Worm (Caenorhabditis elegans) whole organism, mixed stage, embryonic: ENCODE data around the gene anoh-1.

Source experiments
- blmp-1 ChIP-seq: fragments of 150-350 bp; optimal IDR thresholded peaks from 2 replicates; lab custom pipeline; 2014; ENCODE audit warnings: missing biosample characterization, missing genetic modification characterization
- ceh-39 ChIP-seq: fragments of 150-350 bp; optimal IDR thresholded peaks from 2 replicates; lab custom pipeline; 2014; ENCODE audit warnings: missing biosample characterization, missing genetic modification characterization
- ceh-83 ChIP-seq: fragments of 200-800 bp; sonication (Bioruptor generic); optimal IDR thresholded peaks from 2 replicates; lab custom pipeline; 2018; ENCODE audit warnings: mild to moderate bottlenecking, missing genetic modification characterization, missing compliant biosample characterization
- ces-1 ChIP-seq: fragments of 150-350 bp; optimal IDR thresholded peaks from 2 replicates; lab custom pipeline; 2014; ENCODE audit warnings: missing biosample characterization, missing genetic modification reagents, missing genetic modification characterization
- cnd-1 ChIP-seq: fragments of 200-800 bp; sonication (Bioruptor generic); optimal IDR thresholded peaks from 2 replicates; lab custom pipeline; 2018; ENCODE audit warnings: mild to moderate bottlenecking, missing genetic modification characterization, missing compliant biosample characterization
- elt-1 ChIP-seq: sonication (generic microtip); optimal IDR thresholded peaks from 2 replicates; lab custom pipeline; 2017; ENCODE audit warnings: missing genetic modification characterization, mild to moderate bottlenecking, missing compliant biosample characterization, antibody characterized with exemption, moderate library complexity, borderline replicate concordance; ENCODE audit not compliant: insufficient read depth
- elt-3 ChIP-seq: fragments of 150-350 bp; optimal IDR thresholded peaks from 2 replicates; lab custom pipeline; 2014; ENCODE audit warnings: missing biosample characterization, missing genetic modification characterization
- flh-1 ChIP-seq: fragments of 200-800 bp; sonication (Bioruptor generic); optimal IDR thresholded peaks from 2 replicates; lab custom pipeline; 2018; ENCODE audit warnings: mild to moderate bottlenecking, missing genetic modification characterization, moderate library complexity, missing compliant biosample characterization
- hlh-1 ChIP-seq: fragments of 150-350 bp; optimal IDR thresholded peaks from 2 replicates; lab custom pipeline; 2014; ENCODE audit warnings: missing biosample characterization, missing genetic modification reagents, missing genetic modification characterization
- lin-13 ChIP-seq: fragments of 150-350 bp; optimal IDR thresholded peaks from 2 replicates; lab custom pipeline; 2014; ENCODE audit warnings: missing biosample characterization, missing genetic modification characterization
- lsy-2 ChIP-seq: fragments of 150-350 bp; optimal IDR thresholded peaks from 2 replicates; lab custom pipeline; 2014; ENCODE audit warnings: missing biosample characterization, missing genetic modification characterization
- mep-1 ChIP-seq: fragments of 150-350 bp; optimal IDR thresholded peaks from 2 replicates; lab custom pipeline; 2017; ENCODE audit warnings: missing biosample characterization, missing genetic modification reagents, missing genetic modification characterization, inconsistent platforms
- mls-2 ChIP-seq: sonication (generic microtip); optimal IDR thresholded peaks from 2 replicates; lab custom pipeline; 2016; ENCODE audit warnings: mild to moderate bottlenecking, missing genetic modification characterization, moderate library complexity, missing compliant biosample characterization
- nhr-2 ChIP-seq: fragments of 150-350 bp; optimal IDR thresholded peaks from 2 replicates; lab custom pipeline; 2014; ENCODE audit warnings: missing biosample characterization, missing genetic modification characterization
- nhr-237 ChIP-seq: fragments of 150-350 bp; optimal IDR thresholded peaks from 2 replicates; lab custom pipeline; 2014; ENCODE audit warnings: missing biosample characterization, missing genetic modification characterization
- nhr-28 ChIP-seq: fragments of 150-350 bp; optimal IDR thresholded peaks from 2 replicates; lab custom pipeline; 2014; ENCODE audit warnings: missing biosample characterization, missing genetic modification characterization
- nhr-76 ChIP-seq: sonication (generic microtip); optimal IDR thresholded peaks from 2 replicates; lab custom pipeline; 2017; ENCODE audit warnings: missing biosample characterization, missing genetic modification characterization
- pha-4 ChIP-seq: fragments of 150-350 bp; optimal IDR thresholded peaks from 2 replicates; lab custom pipeline; 2018; ENCODE audit warnings: missing biosample characterization, missing genetic modification reagents, missing genetic modification characterization
- sptf-1 ChIP-seq: sonication (generic microtip); optimal IDR thresholded peaks from 2 replicates; lab custom pipeline; 2017; ENCODE audit warnings: mild to moderate bottlenecking, missing genetic modification characterization, moderate library complexity, missing compliant biosample characterization
- tbx-8 ChIP-seq: fragments of 200-800 bp; sonication (Bioruptor generic); optimal IDR thresholded peaks from 2 replicates; lab custom pipeline; 2018; ENCODE audit warnings: mild to moderate bottlenecking, missing genetic modification characterization, moderate library complexity, missing compliant biosample characterization
- unc-120 ChIP-seq: sonication (generic microtip); optimal IDR thresholded peaks from 2 replicates; lab custom pipeline; 2017; ENCODE audit warnings: missing genetic modification characterization, missing compliant biosample characterization; ENCODE audit not compliant: poor library complexity, severe bottlenecking
- unc-39 ChIP-seq: fragments of 150-350 bp; optimal IDR thresholded peaks from 2 replicates; lab custom pipeline; 2014; ENCODE audit warnings: missing biosample characterization, missing genetic modification characterization
- ztf-11 ChIP-seq: fragments of 150-350 bp; optimal IDR thresholded peaks from 2 replicates; lab custom pipeline; 2014; ENCODE audit warnings: missing biosample characterization, missing genetic modification characterization

The anoh-1 gene

ce11 chrIII:13296289-13296874, 50.0 kb downstream of the anoh-1 start, which contains the start of gene npp-18:
npp-18 (plus strand) TSS chrIII:13296853.
- TF ChIP-seq lin-13 (tag; lab: Kevin White, UChicago) (peak; percentile 16), lsy-2 (tag; lab: Kevin White, UChicago) (peak; percentile 49), ces-1 (GFP tag; lab: Kevin White, UChicago) (peak; percentile 60), pha-4 (tag; lab: Kevin White, UChicago) (peak; percentile 13), mep-1 (tag; lab: Kevin White, UChicago) (peak; percentile 16)

DNA sequence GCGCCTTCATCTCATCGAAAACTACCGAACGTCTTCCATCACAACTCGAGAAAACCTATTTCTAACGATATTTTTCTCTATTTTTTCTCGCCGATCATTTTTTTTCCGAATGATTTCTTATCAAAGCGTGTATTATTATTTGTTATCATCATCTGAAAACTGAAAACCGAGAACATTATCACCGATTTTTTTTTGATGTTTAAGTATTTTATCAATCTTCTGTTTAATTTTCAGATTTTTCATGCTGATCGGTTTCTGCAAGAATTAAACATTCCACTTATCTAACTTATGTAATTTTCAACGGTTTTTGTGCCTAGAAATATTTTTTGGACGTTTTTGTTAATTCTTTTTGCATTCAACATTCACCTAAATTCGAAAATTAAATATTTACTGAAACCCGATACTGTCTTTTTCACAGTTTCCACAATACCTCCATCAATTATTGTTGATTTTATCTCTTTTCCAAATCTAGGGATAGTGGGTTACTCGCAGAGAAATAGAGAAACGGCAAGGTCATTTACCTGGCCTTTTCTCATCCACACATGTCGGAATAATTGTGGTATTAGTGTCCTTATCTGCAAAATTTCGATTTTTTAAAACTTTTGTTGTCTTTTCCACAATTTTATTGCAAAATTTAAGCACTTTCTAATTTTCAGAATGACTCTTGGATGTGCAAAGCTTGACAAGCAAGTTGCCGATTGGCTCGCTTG, 52.5 kb downstream of the anoh-1 start, which contains the start of gene pgm-2:
Gene pgm-2 (plus strand): TSS at position 657 of the 710 bp plus-strand sequence.
- TF ChIP-seq ceh-39 (tag; lab: Kevin White, UChicago) (no peak), mls-2 (tag; lab: Kevin White, UChicago) (no peak), tbx-8 (GFP tag; lab: Kevin White, UChicago) (no peak), unc-120 (no peak), ces-1 (GFP tag; lab: Kevin White, UChicago) (no peak), unc-39 (tag; lab: Kevin White, UChicago) (no peak), nhr-2 (tag; lab: Kevin White, UChicago) (peak; percentile 35), elt-1 (tag; lab: Kevin White, UChicago) (peak; percentile 82), nhr-76 (tag; lab: Kevin White, UChicago) (no peak), ceh-83 (GFP tag; lab: Kevin White, UChicago) (no peak)

ce11 chrIII:13301983-13302382, 55.6 kb downstream of the anoh-1 start:
- TF ChIP-seq elt-3 (tag; lab: Kevin White, UChicago) (no peak), ceh-39 (tag; lab: Kevin White, UChicago) (no peak), nhr-237 (tag; lab: Kevin White, UChicago) (no peak), nhr-2 (tag; lab: Kevin White, UChicago) (no peak), nhr-76 (tag; lab: Kevin White, UChicago) (no peak), cnd-1 (tag; lab: Kevin White, UChicago) (no peak), ztf-11 (tag; lab: Kevin White, UChicago) (no peak), ceh-83 (GFP tag; lab: Kevin White, UChicago) (no peak), pha-4 (tag; lab: Kevin White, UChicago) (no peak), hlh-1 (tag; lab: Kevin White, UChicago) (no peak), unc-120 (no peak), ces-1 (GFP tag; lab: Kevin White, UChicago) (no peak), sptf-1 (tag; lab: Kevin White, UChicago) (no peak), lsy-2 (tag; lab: Kevin White, UChicago) (no peak), nhr-28 (no peak), flh-1 (no peak)

- TF ChIP-seq blmp-1 (tag; lab: Kevin White, UChicago) = no peak
- TF ChIP-seq, all 35 proteins: peak for 0
These were observed 56.2 kb downstream of the anoh-1 start for ce11 chrIII:13302578-13302977.
